Worm (Caenorhabditis elegans): ENCODE data around the gene fipr-29.

ce11 chrIII:3047909-3048308, 12.3 kb downstream of the fipr-29 start:
- TF ChIP-seq hpl-2 (GFP tag; optimal IDR thresholded peaks at IDR 0.05) (no peak), isw-1 (GFP tag; IDR thresholded peaks at IDR 0.05) (no peak), lin-13 (GFP tag; optimal IDR thresholded peaks at IDR 0.05) (no peak), snpc-4 (tag; optimal IDR thresholded peaks at IDR 0.05) (no peak), aly-2 (tag; optimal IDR thresholded peaks at IDR 0.05) (no peak), unc-130 (tag; optimal IDR thresholded peaks at IDR 0.05) (no peak), fos-1 (tag; optimal IDR thresholded peaks at IDR 0.05) (no peak), ama-1 (optimal IDR thresholded peaks at IDR 0.05) (no peak), vab-15 (tag; optimal IDR thresholded peaks at IDR 0.05) (no peak), efl-1 (optimal IDR thresholded peaks at IDR 0.05) (no peak), efl-1 (GFP tag; optimal IDR thresholded peaks at IDR 0.05 in 1 of 2) (no peak), ztf-11 (tag; optimal IDR thresholded peaks at IDR 0.05) (no peak), nhr-76 (tag; optimal IDR thresholded peaks at IDR 0.05) (no peak), alr-1 (tag; optimal IDR thresholded peaks at IDR 0.05; ENCODE audit: borderline replicate concordance) (no peak)
